Worm (Caenorhabditis elegans) whole organism, L4/young adult: ENCODE results near the gene pqn-22.

Experiments
- W03F9.2 ChIP-seq: fragments of 150-350 bp; optimal IDR thresholded peaks from 2 replicates; lab custom pipeline; 2014; ENCODE audit warnings: missing biosample characterization, missing genetic modification characterization
- dao-5 ChIP-seq: sonication (generic microtip); optimal IDR thresholded peaks from 2 replicates; lab custom pipeline; 2016; ENCODE audit warnings: missing genotype, missing genetic modification characterization, moderate library complexity, missing compliant biosample characterization
- him-1 ChIP-seq: sonication (generic microtip); optimal IDR thresholded peaks from 2 replicates; lab custom pipeline; 2016; ENCODE audit warnings: missing genotype, missing genetic modification reagents, missing genetic modification characterization, missing compliant biosample characterization

pqn-22 gene

ce11 chrIV:5979818-5980217 lies 53.6 kb downstream of the pqn-22 start:
- TF ChIP-seq W03F9.2 (tag; lab: Kevin White, UChicago), result no peak
- no peak for TF ChIP-seq him-1 (tag; lab: Kevin White, UChicago)
- TF ChIP-seq dao-5, result no peak

- no peak for TF ChIP-seq dao-5
- peak; percentile 25 for TF ChIP-seq him-1 (tag; lab: Kevin White, UChicago)
- no peak for TF ChIP-seq W03F9.2 (tag; lab: Kevin White, UChicago)
These were observed 56.2 kb downstream of the pqn-22 start for ce11 chrIV:5977276-5977675.

ce11 chrIV:5975202-5975601 lies 58.2 kb downstream of the pqn-22 start, which contains the start of gene unc-44:
Gene unc-44, plus strand, starts transcription at chrIV:5975557.
- TF ChIP-seq him-1 (tag; lab: Kevin White, UChicago), result no peak
- no peak for TF ChIP-seq W03F9.2 (tag; lab: Kevin White, UChicago)
- no peak for TF ChIP-seq dao-5

ce11 chrIV:5973947-5974495 lies 59.4 kb downstream of the pqn-22 start:
- TF ChIP-seq W03F9.2 (tag; lab: Kevin White, UChicago), result no peak
- TF ChIP-seq him-1 (tag; lab: Kevin White, UChicago), result peak; percentile 75

- no peak for TF ChIP-seq W03F9.2 (tag; lab: Kevin White, UChicago)
- no peak for TF ChIP-seq him-1 (tag; lab: Kevin White, UChicago)
- TF ChIP-seq dao-5, result no peak
These were observed 62.9 kb downstream of the pqn-22 start for ce11 chrIV:5970526-5970925.
